Worm (Caenorhabditis elegans) whole organism, early embryonic: ENCODE data around the gene nrps-1.

Experiments
- B0310.2 ChIP-seq: sonication (generic microtip); optimal IDR thresholded peaks from 2 replicates; lab custom pipeline; 2016; ENCODE audit warnings: mild to moderate bottlenecking, missing genetic modification characterization, missing compliant biosample characterization
- aly-1 ChIP-seq: sonication (generic microtip); optimal IDR thresholded peaks from 2 replicates; lab custom pipeline; 2016; ENCODE audit warnings: missing genetic modification characterization, missing compliant biosample characterization
- ama-1 ChIP-seq: fragments of 150-350 bp; optimal IDR thresholded peaks from 2 replicates; lab custom pipeline; 2014
- ceh-13 ChIP-seq: fragments of 200-800 bp; sonication (Bioruptor generic); optimal IDR thresholded peaks from 2 replicates; lab custom pipeline; 2018; ENCODE audit warnings: mild to moderate bottlenecking, missing genetic modification characterization, missing compliant biosample characterization
- ceh-36 ChIP-seq: sonication (generic microtip); optimal IDR thresholded peaks from 2 replicates; lab custom pipeline; 2016; ENCODE audit warnings: missing genetic modification characterization, inconsistent platforms, missing compliant biosample characterization
- flt-1 ChIP-seq: fragments of 200-800 bp; sonication (Bioruptor generic); IDR thresholded peaks from 2 replicates; pipeline ENCODE4 v1.3.6; 2022; ENCODE audit warnings: missing genetic modification characterization, missing compliant biosample characterization
- hmbx-1 ChIP-seq: sonication (generic microtip); optimal IDR thresholded peaks from 2 replicates; lab custom pipeline; 2016; ENCODE audit warnings: mild to moderate bottlenecking, missing genetic modification characterization, missing compliant biosample characterization
- hmg-4 ChIP-seq: fragments of 200-800 bp; sonication (Bioruptor generic); optimal IDR thresholded peaks from 2 replicates; lab custom pipeline; 2018; ENCODE audit warnings: mild to moderate bottlenecking, missing genetic modification characterization, missing compliant biosample characterization
- hnd-1 ChIP-seq: sonication (generic microtip); optimal IDR thresholded peaks from 2 replicates; lab custom pipeline; 2016; ENCODE audit warnings: missing genetic modification characterization, missing compliant biosample characterization
- pes-1 ChIP-seq: fragments of 200-800 bp; sonication (Bioruptor generic); IDR thresholded peaks from 2 replicates; pipeline ENCODE4 v1.3.6; 2022; ENCODE audit warnings: missing genetic modification reagents, missing genetic modification characterization, missing compliant biosample characterization
- scrt-1 ChIP-seq: fragments of 200-800 bp; sonication (Bioruptor generic); IDR thresholded peaks from 2 replicates; pipeline ENCODE4 v1.3.6; 2022; ENCODE audit warnings: missing genetic modification characterization, missing compliant biosample characterization
- sea-1 ChIP-seq: fragments of 200-800 bp; sonication (Bioruptor generic); conservative IDR thresholded peaks from 2 replicates; pipeline ENCODE4 v1.3.6; 2022; ENCODE audit warnings: missing genetic modification characterization, missing compliant biosample characterization
- tbx-11 ChIP-seq: fragments of 200-800 bp; sonication (Bioruptor generic); IDR thresholded peaks from 2 replicates; pipeline ENCODE4 v1.3.6; 2022; ENCODE audit warnings: missing genetic modification characterization, missing compliant biosample characterization
- tra-4 ChIP-seq: sonication (generic microtip); optimal IDR thresholded peaks from 2 replicates; lab custom pipeline; 2017; ENCODE audit warnings: missing genetic modification characterization, missing compliant biosample characterization

ce11 chrIII:11523504-11524025 is 10.9 kb upstream of the nrps-1 start, which contains the start of the genes Y66D12A.16 and such-1:
- TF ChIP-seq ama-1 (lab: Kevin White, UChicago) (no peak), tra-4 (no peak), aly-1 (no peak), pes-1 (GFP tag; lab: Robert Waterston, UW) (no peak), hmbx-1 (tag; lab: Kevin White, UChicago) (no peak), tbx-11 (no peak), hnd-1 (tag; lab: Kevin White, UChicago) (no peak), flt-1 (GFP tag; lab: Robert Waterston, UW) (no peak), B0310.2 (tag; lab: Kevin White, UChicago) (no peak), hmg-4 (GFP tag; lab: Kevin White, UChicago) (no peak), sea-1 (GFP tag; lab: Robert Waterston, UW) (no peak), scrt-1 (GFP tag; lab: Robert Waterston, UW) (no peak), ceh-13 (no peak), ceh-36 (tag; lab: Kevin White, UChicago) (no peak)
